Worm (Caenorhabditis elegans) whole organism, L3 larva: ENCODE results near the gene cnk-1.

Source experiments
- ama-1 ChIP-seq: fragments of 150-350 bp; optimal IDR thresholded peaks from 2 replicates; lab custom pipeline; 2018
- nhr-11 ChIP-seq: fragments of 150-350 bp; optimal IDR thresholded peaks from 2 replicates; lab custom pipeline; 2014; ENCODE audit warnings: missing biosample characterization, missing genetic modification characterization
- ztf-4 ChIP-seq: fragments of 150-350 bp; optimal IDR thresholded peaks from 2 replicates; lab custom pipeline; 2014; ENCODE audit warnings: missing biosample characterization, missing genetic modification characterization

DNA sequence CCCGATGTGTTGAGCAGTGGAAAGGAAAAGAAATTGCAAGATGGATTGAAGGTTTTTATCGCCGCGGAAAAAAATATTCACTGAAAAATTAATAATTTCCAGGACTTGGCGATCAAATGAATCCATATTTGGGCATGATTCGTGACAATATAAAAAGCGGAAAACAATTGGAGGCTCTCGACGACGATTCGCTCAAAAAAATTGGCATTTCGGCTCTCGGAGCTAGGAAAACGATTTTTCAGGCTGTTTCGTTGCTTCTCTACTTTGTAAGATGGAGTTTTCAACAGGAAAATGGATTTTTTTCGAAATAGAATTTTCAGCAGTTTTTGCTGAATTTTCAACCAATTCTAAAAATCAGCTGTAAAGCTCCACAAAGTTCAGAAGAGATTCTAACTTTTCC lies 750 bp downstream of the cnk-1 start:
- no peak for TF ChIP-seq ama-1 (lab: Kevin White, UChicago)
- TF ChIP-seq ztf-4 (tag; lab: Kevin White, UChicago), result no peak
- no peak for TF ChIP-seq nhr-11 (tag; lab: Kevin White, UChicago)
